Worm (Caenorhabditis elegans) whole organism, late embryonic: ENCODE data around the gene zyg-8.

ENCODE experiments used
- ceh-19 ChIP-seq: fragments of 200-800 bp; sonication (Bioruptor generic); optimal IDR thresholded peaks from 2 replicates; lab custom pipeline; 2018; ENCODE audit warnings: mild to moderate bottlenecking, missing genetic modification characterization, missing compliant biosample characterization
- ceh-31 ChIP-seq: sonication (generic microtip); optimal IDR thresholded peaks from 2 replicates; lab custom pipeline; 2016; ENCODE audit warnings: missing genetic modification characterization, missing compliant biosample characterization
- ceh-45 ChIP-seq: fragments of 200-800 bp; sonication (Bioruptor generic); IDR thresholded peaks from 2 replicates; pipeline ENCODE4 v1.3.6; 2022; ENCODE audit warnings: missing genetic modification reagents, missing genetic modification characterization, missing compliant biosample characterization
- eyg-1 ChIP-seq: sonication (generic microtip); optimal IDR thresholded peaks from 2 replicates; lab custom pipeline; 2016; ENCODE audit warnings: missing genotype, missing genetic modification characterization, missing compliant biosample characterization
- fax-1 ChIP-seq: sonication (generic microtip); optimal IDR thresholded peaks from 2 replicates; lab custom pipeline; 2016; ENCODE audit warnings: missing genotype, missing genetic modification characterization, missing compliant biosample characterization
- pha-4 ChIP-seq: fragments of 150-350 bp; optimal IDR thresholded peaks from 2 replicates; lab custom pipeline; 2018; ENCODE audit warnings: missing biosample characterization, missing genetic modification reagents, missing genetic modification characterization
- unc-42 ChIP-seq: sonication (generic microtip); optimal IDR thresholded peaks from 2 replicates; lab custom pipeline; 2016; ENCODE audit warnings: missing genotype, missing genetic modification characterization, missing compliant biosample characterization
- unc-55 ChIP-seq: sonication (generic microtip); optimal IDR thresholded peaks from 2 replicates; lab custom pipeline; 2017; ENCODE audit warnings: missing biosample characterization, missing genetic modification reagents, missing genetic modification characterization
- unc-86 ChIP-seq: sonication (generic microtip); optimal IDR thresholded peaks from 2 replicates; lab custom pipeline; 2016; ENCODE audit warnings: missing genetic modification characterization, missing compliant biosample characterization
- ztf-16 ChIP-seq: sonication (generic microtip); optimal IDR thresholded peaks from 2 replicates; lab custom pipeline; 2017; ENCODE audit warnings: missing genetic modification characterization, missing compliant biosample characterization

DNA sequence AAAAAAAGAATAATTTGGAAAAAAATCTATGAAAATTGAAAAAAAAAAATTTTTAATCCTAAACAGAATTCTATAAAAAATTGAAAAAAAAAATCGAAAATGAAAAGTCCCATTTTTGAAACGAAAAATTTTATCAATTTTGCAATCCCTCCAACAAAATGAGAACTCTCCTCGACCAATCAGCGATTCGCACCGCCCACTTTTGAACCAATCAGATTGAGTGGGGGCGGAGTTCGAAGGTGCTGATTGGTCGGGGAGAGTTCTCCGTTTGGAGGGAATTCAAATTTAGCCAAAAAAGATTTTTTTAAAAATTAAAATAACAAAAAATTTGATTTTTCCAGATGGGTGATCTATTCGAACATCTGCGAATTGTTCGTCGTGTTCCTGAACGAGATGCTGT is 6.2 kb downstream of the zyg-8 start:
- TF ChIP-seq pha-4 (tag; lab: Kevin White, UChicago) (no peak), fax-1 (tag; lab: Kevin White, UChicago) (no peak), unc-42 (tag; lab: Kevin White, UChicago) (no peak), ceh-31 (tag; lab: Kevin White, UChicago) (no peak), ztf-16 (no peak), unc-86 (tag; lab: Kevin White, UChicago) (no peak), eyg-1 (tag; lab: Kevin White, UChicago) (no peak), ceh-19 (GFP tag; lab: Kevin White, UChicago) (no peak), ceh-45 (GFP tag; lab: Robert Waterston, UW) (no peak), unc-55 (GFP tag; lab: Kevin White, UChicago) (no peak)
